Fruit fly (Drosophila melanogaster): ENCODE measurements around the gene CG33784.

The CG33784 gene

DNA sequence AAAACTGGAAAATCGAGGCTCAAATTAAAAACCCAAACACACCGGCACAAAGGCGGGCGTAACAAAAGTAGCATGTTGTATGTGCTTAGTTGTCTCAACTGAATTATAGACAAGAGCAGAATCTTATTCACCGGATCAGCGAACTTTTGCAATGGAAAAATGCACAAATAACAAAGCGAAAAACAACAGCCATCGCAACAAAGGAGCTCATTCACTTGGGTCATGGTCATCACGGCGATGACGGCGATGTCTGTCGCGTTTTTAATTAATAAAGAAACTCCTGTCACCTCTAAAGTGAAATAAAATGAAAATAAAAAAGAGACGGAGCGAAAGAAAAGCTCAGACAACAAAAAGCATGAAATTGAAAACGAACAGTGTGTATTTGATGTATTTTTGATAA lies 28.5 kb upstream of the CG33784 start:
- no peak for TF ChIP-seq Clk (GFP tag; optimal IDR thresholded peaks at IDR 0.05)
- no peak for TF ChIP-seq Crg-1 (GFP tag; optimal IDR thresholded peaks at IDR 0.05)
- no peak for TF ChIP-seq CG7045 (GFP tag; optimal IDR thresholded peaks at IDR 0.05)
- no peak for TF ChIP-seq cnc (optimal IDR thresholded peaks at IDR 0.05)
- no peak for TF ChIP-seq toe (GFP tag; optimal IDR thresholded peaks at IDR 0.05)
- no peak for TF ChIP-seq ovo (GFP tag; optimal IDR thresholded peaks at IDR 0.05)
- TF ChIP-seq cic (GFP tag; optimal IDR thresholded peaks at IDR 0.05): no peak
- TF ChIP-seq tj (GFP tag; optimal IDR thresholded peaks at IDR 0.05): no peak
- TF ChIP-seq CG14711 (tag; optimal IDR thresholded peaks at IDR 0.05): no peak
- TF ChIP-seq CG12768 (GFP tag; optimal IDR thresholded peaks at IDR 0.05): no peak

dm6 chr3R:10040505-10040904 lies 27.2 kb upstream of the CG33784 start:
- TF ChIP-seq CG7045 (GFP tag; optimal IDR thresholded peaks at IDR 0.05): no peak
- no peak for TF ChIP-seq CG7101 (tag; optimal IDR thresholded peaks at IDR 0.05)
- TF ChIP-seq CG14711 (tag; optimal IDR thresholded peaks at IDR 0.05): no peak
- peak; percentile 32 for TF ChIP-seq tj (GFP tag; optimal IDR thresholded peaks at IDR 0.05)
- no peak for TF ChIP-seq Clk (GFP tag; optimal IDR thresholded peaks at IDR 0.05)

DNA sequence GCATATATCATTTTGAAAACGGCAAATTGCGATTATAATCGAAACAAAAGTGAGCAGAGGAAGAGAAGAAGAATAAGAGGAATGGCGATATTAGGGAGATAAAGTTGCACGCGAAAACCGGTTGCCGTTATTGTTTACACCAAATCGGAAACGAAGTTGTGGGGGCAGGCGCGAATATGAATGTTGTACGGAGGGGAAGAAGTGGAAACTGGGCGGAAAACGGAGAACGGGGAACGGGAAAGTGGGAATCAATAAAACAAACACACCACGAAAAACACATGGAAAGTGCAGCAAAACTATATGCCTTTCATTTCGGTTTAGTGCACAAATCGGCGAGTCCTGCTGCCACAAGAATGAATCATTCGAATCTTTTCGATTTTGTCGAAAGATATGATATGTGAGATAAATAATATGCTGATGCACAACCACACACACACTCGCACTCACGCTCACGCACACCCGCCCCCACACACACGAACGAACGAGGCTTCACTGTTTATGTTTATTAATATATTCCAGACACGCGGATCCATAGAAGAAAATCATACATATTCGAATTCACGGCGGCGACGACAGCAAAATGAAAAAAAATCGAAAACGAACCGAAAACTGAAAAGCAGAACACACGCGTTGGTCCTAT lies 25.6 kb upstream of the CG33784 start:
- no peak for TF ChIP-seq CG7045 (GFP tag; optimal IDR thresholded peaks at IDR 0.05)
- no peak for TF ChIP-seq tj (GFP tag; optimal IDR thresholded peaks at IDR 0.05)
- TF ChIP-seq Crg-1 (GFP tag; optimal IDR thresholded peaks at IDR 0.05): no peak
- no peak for TF ChIP-seq CG5204 (GFP tag; optimal IDR thresholded peaks at IDR 0.05)
- no peak for TF ChIP-seq pad (GFP tag; optimal IDR thresholded peaks at IDR 0.05)
- no peak for TF ChIP-seq Clk (GFP tag; optimal IDR thresholded peaks at IDR 0.05)
- TF ChIP-seq cic (GFP tag; optimal IDR thresholded peaks at IDR 0.05): no peak
- no peak for TF ChIP-seq CG7101 (tag; optimal IDR thresholded peaks at IDR 0.05)

DNA sequence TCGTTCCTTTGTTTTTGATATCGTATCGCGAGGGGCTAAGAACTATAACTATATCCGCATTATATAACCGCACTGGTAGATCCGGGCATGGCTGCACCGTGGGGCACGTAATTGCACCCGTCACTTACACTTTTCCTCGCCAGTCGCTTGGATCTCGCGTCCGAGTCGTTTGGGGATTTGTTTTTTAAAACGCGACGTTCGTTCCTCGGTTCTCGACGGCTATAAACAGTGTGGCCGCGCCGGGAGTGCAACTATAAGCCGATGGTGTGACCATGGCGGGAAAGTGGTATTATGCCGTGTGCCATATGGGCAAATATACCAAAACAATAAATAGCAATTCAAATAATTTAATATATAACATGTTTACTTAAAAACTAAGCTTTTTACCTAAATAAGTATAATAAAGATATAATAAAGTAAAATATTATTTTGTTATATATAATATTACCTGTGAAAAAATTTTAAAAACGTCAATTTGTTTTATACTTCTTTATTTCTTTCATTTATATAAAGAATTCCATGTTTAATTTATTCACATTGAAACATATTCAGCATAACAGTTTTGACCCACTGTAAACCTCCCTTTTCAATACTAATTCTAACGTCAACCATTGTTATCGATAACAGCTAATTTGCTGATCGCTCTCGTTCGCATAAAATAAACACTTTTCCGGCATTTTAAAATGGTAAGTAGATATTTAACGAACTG lies 24.9 kb upstream of the CG33784 start, which contains the start of the genes Mical and CG3909:
Gene Mical (minus strand): TSS at position 232 of the 709 bp plus-strand sequence.
Gene CG3909 (plus strand): TSS at position 607 of the 709 bp plus-strand sequence.
- TF ChIP-seq CG33017 (tag; optimal IDR thresholded peaks at IDR 0.05) (peak; percentile 94), tj (GFP tag; optimal IDR thresholded peaks at IDR 0.05) (peak; percentile 53), CG12768 (GFP tag; optimal IDR thresholded peaks at IDR 0.05) (peak; percentile 75), toe (GFP tag; optimal IDR thresholded peaks at IDR 0.05) (no peak), CG1620 (GFP tag; optimal IDR thresholded peaks at IDR 0.05) (peak; percentile 48), kay (GFP tag; ENCODE audit: borderline replicate concordance) (no peak), CG11617 (GFP tag; optimal IDR thresholded peaks at IDR 0.05) (peak; percentile 84), CG5204 (GFP tag; optimal IDR thresholded peaks at IDR 0.05) (no peak), CG14711 (tag; optimal IDR thresholded peaks at IDR 0.05) (peak; percentile 91), cic (GFP tag; optimal IDR thresholded peaks at IDR 0.05) (peak; percentile 19), ovo (GFP tag; optimal IDR thresholded peaks at IDR 0.05) (peak; percentile 42), cnc (optimal IDR thresholded peaks at IDR 0.05) (no peak), Mnt (GFP tag; optimal IDR thresholded peaks at IDR 0.05) (peak; percentile 36), pad (GFP tag; optimal IDR thresholded peaks at IDR 0.05) (peak; percentile 67), CG7101 (tag; optimal IDR thresholded peaks at IDR 0.05) (peak; percentile 95), Hr96 (GFP tag; optimal IDR thresholded peaks at IDR 0.05) (no peak), CG7045 (GFP tag; optimal IDR thresholded peaks at IDR 0.05) (peak; percentile 87), bab1 (GFP tag; optimal IDR thresholded peaks at IDR 0.05) (peak; percentile 76), Clk (GFP tag; optimal IDR thresholded peaks at IDR 0.05) (peak; percentile 52), Crg-1 (GFP tag; optimal IDR thresholded peaks at IDR 0.05) (peak; percentile 75)

- TF ChIP-seq cic (GFP tag; optimal IDR thresholded peaks at IDR 0.05): peak; percentile 9
- no peak for TF ChIP-seq CG1620 (GFP tag; optimal IDR thresholded peaks at IDR 0.05)
- TF ChIP-seq ovo (GFP tag; optimal IDR thresholded peaks at IDR 0.05): no peak
- TF ChIP-seq CG14711 (tag; optimal IDR thresholded peaks at IDR 0.05): peak; percentile 9
- TF ChIP-seq CG12768 (GFP tag; optimal IDR thresholded peaks at IDR 0.05): peak; percentile 39
- no peak for TF ChIP-seq cnc (optimal IDR thresholded peaks at IDR 0.05)
- no peak for TF ChIP-seq CG5204 (GFP tag; optimal IDR thresholded peaks at IDR 0.05)
- no peak for TF ChIP-seq Clk (GFP tag; optimal IDR thresholded peaks at IDR 0.05)
- peak; percentile 34 for TF ChIP-seq CG33017 (tag; optimal IDR thresholded peaks at IDR 0.05)
- peak; percentile 21 for TF ChIP-seq pad (GFP tag; optimal IDR thresholded peaks at IDR 0.05)
- no peak for TF ChIP-seq Crg-1 (GFP tag; optimal IDR thresholded peaks at IDR 0.05)
- TF ChIP-seq CG7045 (GFP tag; optimal IDR thresholded peaks at IDR 0.05): no peak
- peak; percentile 29 for TF ChIP-seq CG7101 (tag; optimal IDR thresholded peaks at IDR 0.05)
- TF ChIP-seq Mnt (GFP tag; optimal IDR thresholded peaks at IDR 0.05): peak; percentile 2
- no peak for TF ChIP-seq kay (GFP tag; ENCODE audit: borderline replicate concordance)
- peak; percentile 68 for TF ChIP-seq bab1 (GFP tag; optimal IDR thresholded peaks at IDR 0.05)
- TF ChIP-seq CG11617 (GFP tag; optimal IDR thresholded peaks at IDR 0.05): peak; percentile 36
- no peak for TF ChIP-seq Hr96 (GFP tag; optimal IDR thresholded peaks at IDR 0.05)
- no peak for TF ChIP-seq toe (GFP tag; optimal IDR thresholded peaks at IDR 0.05)
- no peak for TF ChIP-seq tj (GFP tag; optimal IDR thresholded peaks at IDR 0.05)
Observed at dm6 chr3R:10045343-10045742, 22.4 kb upstream of the CG33784 start, which contains the start of the genes CG11722 and mtTFB2. CG11722 (minus strand) TSS chr3R:10045542. mtTFB2 (plus strand) TSS chr3R:10045574.
